Fruit fly (Drosophila melanogaster): ENCODE data around the gene CG10237.

dm6 chr2L:19444734-19445140, 2.2 kb upstream of the CG10237 start, which contains the start of gene Hs2st:
- TF ChIP-seq CG8478 (optimal IDR thresholded peaks at IDR 0.05) (no peak), pan (optimal IDR thresholded peaks at IDR 0.05) (no peak), psq (optimal IDR thresholded peaks at IDR 0.05) (no peak), usp (GFP tag; optimal IDR thresholded peaks at IDR 0.05) (no peak)
